Fruit fly (Drosophila melanogaster) whole organism, embryonic: ENCODE data around the gene rin.

Experiments
- Atf3 ChIP-seq: fragments of 200-800 bp; sonication (Bioruptor generic); optimal IDR thresholded peaks from 3 replicates; lab custom pipeline; 2016; ENCODE audit warnings: missing biosample characterization, missing genetic modification characterization
- CG10274 ChIP-seq: fragments of 200-800 bp; sonication (Bioruptor generic); optimal IDR thresholded peaks from 3 replicates; lab custom pipeline; 2017; ENCODE audit warnings: missing biosample characterization, mild to moderate bottlenecking, missing genetic modification characterization
- CG12391 ChIP-seq: fragments of 200-800 bp; sonication (Bioruptor generic); optimal IDR thresholded peaks from 3 replicates; lab custom pipeline; 2018; ENCODE audit warnings: missing biosample characterization, mild to moderate bottlenecking, missing genetic modification characterization, moderate library complexity
- CG13287 ChIP-seq: fragments of 200-800 bp; sonication (Bioruptor generic); IDR thresholded peaks from 2 replicates; pipeline ENCODE4 v1.3.6; 2022; ENCODE audit warnings: missing biosample characterization, missing genetic modification characterization; ENCODE audit not compliant: partially characterized antibody
- CG14667 ChIP-seq: fragments of 200-800 bp; sonication (Bioruptor generic); IDR thresholded peaks from 2 replicates; pipeline ENCODE4 v1.3.6; 2022; ENCODE audit warnings: missing biosample characterization, missing genetic modification characterization
- CG17385 ChIP-seq: fragments of 200-800 bp; sonication (Bioruptor generic); optimal IDR thresholded peaks from 3 replicates; lab custom pipeline; 2018; ENCODE audit warnings: missing biosample characterization, mild to moderate bottlenecking, missing genetic modification characterization
- CG34376 ChIP-seq: fragments of 200-800 bp; sonication (Bioruptor generic); optimal IDR thresholded peaks from 2 replicates; lab custom pipeline; 2018; ENCODE audit warnings: missing biosample characterization, mild to moderate bottlenecking, missing genetic modification characterization
- CG3995 ChIP-seq: fragments of 200-800 bp; sonication (Bioruptor generic); optimal IDR thresholded peaks from 3 replicates; lab custom pipeline; 2016; ENCODE audit warnings: missing biosample characterization, missing genetic modification characterization
- CG4617 ChIP-seq: fragments of 200-800 bp; sonication (Bioruptor generic); optimal IDR thresholded peaks from 3 replicates; lab custom pipeline; 2016; ENCODE audit warnings: missing biosample characterization, missing genetic modification characterization, borderline replicate concordance
- CG5180 ChIP-seq: fragments of 200-800 bp; sonication (Bioruptor generic); optimal IDR thresholded peaks from 3 replicates; lab custom pipeline; 2017; ENCODE audit warnings: missing biosample characterization, missing genetic modification characterization, mild to moderate bottlenecking, moderate library complexity, missing genetic modification reagents
- CG6813 ChIP-seq: fragments of 200-800 bp; sonication (Bioruptor generic); optimal IDR thresholded peaks from 2 replicates; lab custom pipeline; 2017; ENCODE audit warnings: missing biosample characterization, missing genetic modification characterization, mild to moderate bottlenecking, moderate library complexity, missing genetic modification reagents
- CG8944 ChIP-seq: fragments of 200-800 bp; sonication (Bioruptor generic); optimal IDR thresholded peaks from 3 replicates; lab custom pipeline; 2016; ENCODE audit warnings: missing biosample characterization, missing genetic modification characterization
- CG9437 ChIP-seq: fragments of 200-800 bp; sonication (Bioruptor generic); optimal IDR thresholded peaks from 2 replicates; lab custom pipeline; 2018; ENCODE audit warnings: missing biosample characterization, mild to moderate bottlenecking, missing genetic modification characterization
- Dfd ChIP-seq, 2 experiments: fragments of >200 bp; optimal IDR thresholded peaks; 2 replicates each; lab custom pipeline; 2017; ENCODE audit warnings: missing biosample characterization in 2 of 2, missing genetic modification characterization in 2 of 2
- Dref ChIP-seq: fragments of 200-800 bp; sonication (Bioruptor generic); IDR thresholded peaks from 2 replicates; pipeline ENCODE4 v1.3.6; 2022; ENCODE audit warnings: missing biosample characterization, missing genetic modification characterization
- ERR ChIP-seq: fragments of 200-800 bp; sonication (Bioruptor generic); optimal IDR thresholded peaks from 2 replicates; lab custom pipeline; 2016; ENCODE audit warnings: missing biosample characterization, missing genetic modification characterization
- Eip74EF ChIP-seq, 2 experiments: fragments of 200-800 bp in 1 of 2; fragments of >200 bp in 1 of 2; sonication (Bioruptor generic) in 1 of 2; optimal IDR thresholded peaks; 2 replicates each; lab custom pipeline; 2017 to 2019; ENCODE audit warnings: missing biosample characterization in 2 of 2, missing genetic modification characterization in 2 of 2, mild to moderate bottlenecking in 1 of 2, moderate library complexity in 1 of 2
- HHEX ChIP-seq: fragments of 200-800 bp; sonication (Bioruptor generic); optimal IDR thresholded peaks from 3 replicates; lab custom pipeline; 2017; ENCODE audit warnings: missing biosample characterization, mild to moderate bottlenecking, missing genetic modification characterization, missing genetic modification reagents
- Hey ChIP-seq: fragments of 200-800 bp; sonication (Bioruptor generic); optimal IDR thresholded peaks from 3 replicates; lab custom pipeline; 2018; ENCODE audit warnings: missing biosample characterization, mild to moderate bottlenecking, missing genetic modification characterization
- Kr ChIP-seq: fragments of 200-800 bp; sonication (Bioruptor generic); optimal IDR thresholded peaks from 2 replicates; lab custom pipeline; 2017; ENCODE audit warnings: missing biosample characterization, mild to moderate bottlenecking, missing genetic modification characterization
- MTF-1 ChIP-seq: fragments of 200-800 bp; sonication (Bioruptor generic); optimal IDR thresholded peaks from 2 replicates; lab custom pipeline; 2018; ENCODE audit warnings: missing biosample characterization, mild to moderate bottlenecking, missing genetic modification characterization, borderline replicate concordance
- Med ChIP-seq: fragments of 200-800 bp; sonication (Bioruptor generic); peaks from one replicate; lab custom pipeline; 2016; ENCODE audit warnings: missing biosample characterization, missing genetic modification characterization, mild to moderate bottlenecking, inconsistent platforms, moderate library complexity
- NC2α ChIP-seq: fragments of 200-800 bp; sonication (Bioruptor generic); optimal IDR thresholded peaks from 2 replicates; lab custom pipeline; 2016; ENCODE audit warnings: missing biosample characterization, missing genetic modification characterization
- abd-A ChIP-seq: fragments of 200-800 bp; sonication (Bioruptor generic); optimal IDR thresholded peaks from 3 replicates; lab custom pipeline; 2019; ENCODE audit warnings: missing biosample characterization, mild to moderate bottlenecking, missing genetic modification characterization, moderate library complexity
- corto ChIP-seq: fragments of 200-800 bp; sonication (Bioruptor generic); optimal IDR thresholded peaks from 2 replicates; lab custom pipeline; 2016; ENCODE audit warnings: missing biosample characterization, mild to moderate bottlenecking, missing genetic modification characterization, moderate library complexity
- dmrt99B ChIP-seq: fragments of 200-800 bp; sonication (Bioruptor generic); optimal IDR thresholded peaks from 2 replicates; lab custom pipeline; 2018; ENCODE audit warnings: missing biosample characterization, mild to moderate bottlenecking, missing genetic modification characterization, moderate library complexity
- grau ChIP-seq: fragments of 200-800 bp; optimal IDR thresholded peaks from 3 replicates; lab custom pipeline; 2019; ENCODE audit warnings: missing biosample characterization, mild to moderate bottlenecking, missing genetic modification characterization, moderate library complexity
- grn ChIP-seq: fragments of 200-800 bp; sonication (Bioruptor generic); optimal IDR thresholded peaks from 3 replicates; lab custom pipeline; 2017; ENCODE audit warnings: missing biosample characterization, missing genetic modification characterization
- h ChIP-seq: fragments of >200 bp; optimal IDR thresholded peaks from 2 replicates; lab custom pipeline; 2017
- her ChIP-seq: fragments of 200-800 bp; sonication (Bioruptor generic); optimal IDR thresholded peaks from 2 replicates; lab custom pipeline; 2016; ENCODE audit warnings: missing biosample characterization, missing genetic modification characterization
- knrl ChIP-seq: fragments of 200-800 bp; sonication (Bioruptor generic); IDR thresholded peaks from 3 replicates; pipeline ENCODE4 v1.3.6; 2022; ENCODE audit warnings: missing biosample characterization, missing genetic modification characterization; ENCODE audit not compliant: partially characterized antibody
- maf-S ChIP-seq: fragments of 200-800 bp; sonication (Bioruptor generic); optimal IDR thresholded peaks from 2 replicates; lab custom pipeline; 2016; ENCODE audit warnings: missing biosample characterization, missing genetic modification characterization
- nerfin-1 ChIP-seq: fragments of 200-800 bp; sonication (Bioruptor generic); optimal IDR thresholded peaks from 3 replicates; lab custom pipeline; 2019; ENCODE audit warnings: missing biosample characterization, mild to moderate bottlenecking, missing genetic modification characterization, moderate library complexity
- p53 ChIP-seq: fragments of 200-800 bp; sonication (Bioruptor generic); optimal IDR thresholded peaks from 2 replicates; lab custom pipeline; 2016; ENCODE audit warnings: missing biosample characterization, missing genetic modification characterization
- pita ChIP-seq: fragments of 200-800 bp; sonication (Bioruptor generic); optimal IDR thresholded peaks from 2 replicates; lab custom pipeline; 2017; ENCODE audit warnings: missing biosample characterization, mild to moderate bottlenecking, missing genetic modification characterization
- psq ChIP-seq: fragments of 200-800 bp; sonication (Bioruptor generic); optimal IDR thresholded peaks from 2 replicates; lab custom pipeline; 2017; ENCODE audit warnings: missing biosample characterization, missing genetic modification characterization
- ranshi ChIP-seq: fragments of 200-800 bp; sonication (Bioruptor generic); IDR thresholded peaks from 2 replicates; pipeline ENCODE4 v1.3.6; 2022; ENCODE audit warnings: missing biosample characterization, missing genetic modification characterization
- ro ChIP-seq: fragments of 200-800 bp; sonication (Bioruptor generic); IDR thresholded peaks from 2 replicates; pipeline ENCODE4 v1.3.6; 2022; ENCODE audit warnings: missing biosample characterization, missing genetic modification characterization
- sim ChIP-seq: fragments of 200-800 bp; sonication (Bioruptor generic); IDR thresholded peaks from 2 replicates; pipeline ENCODE4 v1.3.6; 2022; ENCODE audit warnings: missing biosample characterization, missing genetic modification characterization
- sug ChIP-seq: fragments of 200-800 bp; optimal IDR thresholded peaks from 2 replicates; lab custom pipeline; 2019; ENCODE audit warnings: missing biosample characterization, mild to moderate bottlenecking, missing genetic modification characterization, moderate library complexity
- trh ChIP-seq: fragments of 200-800 bp; sonication (Bioruptor generic); optimal IDR thresholded peaks from 2 replicates; lab custom pipeline; 2016; ENCODE audit warnings: missing biosample characterization, missing genetic modification characterization
- vfl ChIP-seq: fragments of 200-800 bp; sonication (Bioruptor generic); optimal IDR thresholded peaks from 2 replicates; lab custom pipeline; 2016; ENCODE audit warnings: missing biosample characterization, missing genetic modification characterization
- zf30C ChIP-seq: fragments of 200-800 bp; sonication (Bioruptor generic); optimal IDR thresholded peaks from 3 replicates; lab custom pipeline; 2018; ENCODE audit warnings: missing biosample characterization, mild to moderate bottlenecking, missing genetic modification characterization

The rin gene

DNA sequence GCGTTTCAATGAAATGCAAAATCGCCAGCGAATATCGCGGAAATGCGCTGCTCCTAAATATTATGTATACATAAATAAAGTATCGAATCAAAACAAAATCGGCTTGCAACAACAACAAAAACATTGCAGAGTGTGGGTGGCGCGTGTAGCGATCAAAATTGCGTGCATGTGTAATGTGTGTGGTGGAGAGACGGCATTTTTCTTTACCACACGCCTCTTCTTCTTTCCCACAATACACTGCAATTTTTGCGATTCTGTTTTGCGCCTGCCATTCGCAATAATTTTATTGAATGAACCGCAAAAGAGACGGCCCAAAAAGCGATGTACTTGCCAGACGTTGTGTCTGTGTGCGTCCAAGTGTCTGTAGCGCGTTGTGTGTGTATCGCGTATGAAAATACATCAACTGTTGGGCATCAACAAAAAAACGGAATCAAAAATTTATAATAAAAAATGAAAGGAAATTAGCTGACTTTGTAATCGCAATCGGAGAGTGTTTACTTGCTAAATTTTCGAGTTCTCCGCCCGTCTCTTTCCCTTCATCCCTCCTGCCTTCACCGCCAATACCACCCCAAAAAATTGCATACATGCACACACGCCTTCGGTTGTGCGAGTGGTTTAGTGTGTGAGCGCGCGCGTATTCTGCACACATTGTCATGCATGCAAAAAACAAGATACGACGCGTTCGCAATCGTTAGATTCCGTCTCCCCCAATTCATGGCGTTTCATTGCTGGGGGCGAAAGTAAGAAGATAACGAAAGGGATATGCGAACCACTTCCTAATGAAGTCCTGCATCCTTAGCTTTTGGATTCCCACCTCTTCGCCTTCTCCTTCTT, 38.0 kb downstream of the rin start (continued):
- no peak for TF ChIP-seq grn (GFP tag; lab: Kevin White, UChicago)
- no peak for TF ChIP-seq Dfd (GFP tag; optimal IDR thresholded peaks at IDR 0.05; lab: Kevin White, UChicago)
- TF ChIP-seq h (lab: Kevin White, UChicago): no peak
- TF ChIP-seq grau (tag; lab: Kevin White, UChicago): no peak
- no peak for TF ChIP-seq abd-A
- peak; percentile 27 for TF ChIP-seq sug
- peak; percentile 52 for TF ChIP-seq p53
- TF ChIP-seq CG14667 (GFP tag; lab: Robert Waterston, UW): no peak
- TF ChIP-seq maf-S (GFP tag; lab: Kevin White, UChicago): no peak
- TF ChIP-seq Atf3 (GFP tag; lab: Kevin White, UChicago): no peak
- TF ChIP-seq CG9437 (GFP tag; lab: Kevin White, UChicago): no peak
- TF ChIP-seq dmrt99B: no peak
- TF ChIP-seq corto (GFP tag; lab: Kevin White, UChicago): peak; percentile 17
- TF ChIP-seq Dref (GFP tag; lab: Robert Waterston, UW): no peak
- no peak for TF ChIP-seq HHEX
- TF ChIP-seq Eip74EF (GFP tag; optimal IDR thresholded peaks at IDR 0.05; lab: Kevin White, UChicago): peak in 1 of 2 experiments; percentile 57
- TF ChIP-seq ro (GFP tag; lab: Robert Waterston, UW): no peak
- no peak for TF ChIP-seq vfl (GFP tag; lab: Kevin White, UChicago)
- TF ChIP-seq CG10274: no peak
- no peak for TF ChIP-seq NC2α
- no peak for TF ChIP-seq CG8944
- peak; percentile 54 for TF ChIP-seq Med
- TF ChIP-seq MTF-1 (GFP tag; lab: Kevin White, UChicago): no peak
- peak; percentile 81 for TF ChIP-seq zf30C
- no peak for TF ChIP-seq pita (GFP tag; lab: Kevin White, UChicago)
- TF ChIP-seq sim (GFP tag; lab: Robert Waterston, UW): no peak
- TF ChIP-seq CG13287 (GFP tag; lab: Robert Waterston, UW): no peak
- no peak for TF ChIP-seq ranshi
- no peak for TF ChIP-seq knrl
- no peak for TF ChIP-seq trh
- TF ChIP-seq CG3995: no peak
- TF ChIP-seq psq (GFP tag; lab: Kevin White, UChicago): peak; percentile 87
- TF ChIP-seq CG6813 (GFP tag; lab: Kevin White, UChicago): no peak
- TF ChIP-seq CG34376 (GFP tag; lab: Kevin White, UChicago): peak; percentile 13
- peak; percentile 89 for TF ChIP-seq CG17385 (GFP tag; lab: Kevin White, UChicago)
- TF ChIP-seq ERR: no peak
- no peak for TF ChIP-seq Hey (tag; lab: Kevin White, UChicago)
- peak; percentile 92 for TF ChIP-seq nerfin-1 (tag; lab: Kevin White, UChicago)
- TF ChIP-seq her (GFP tag; lab: Kevin White, UChicago): no peak
- TF ChIP-seq CG5180 (GFP tag; lab: Kevin White, UChicago): no peak
- TF ChIP-seq CG4617 (GFP tag; lab: Kevin White, UChicago): no peak
- TF ChIP-seq CG12391 (tag; lab: Kevin White, UChicago): no peak
- no peak for TF ChIP-seq Kr (GFP tag; lab: Kevin White, UChicago)
